Worm (Caenorhabditis elegans) whole organism, L2 larva: Measurements from ENCODE around the gene galt-1.
A peak's percentile ranks its signal among the peaks of the same experiment; 100 is the strongest.

Source experiments
- Y55F3AM.14 ChIP-seq: fragments of 200-800 bp; sonication (Bioruptor generic); optimal IDR thresholded peaks from 2 replicates; lab custom pipeline; 2018; ENCODE audit warnings: mild to moderate bottlenecking, missing genetic modification characterization, missing compliant biosample characterization
- ama-1 ChIP-seq: fragments of 150-350 bp; optimal IDR thresholded peaks from 2 replicates; lab custom pipeline; 2018; ENCODE audit warnings: inconsistent platforms
- dmd-4 ChIP-seq: sonication (generic microtip); optimal IDR thresholded peaks from 2 replicates; lab custom pipeline; 2017; ENCODE audit warnings: missing biosample characterization, missing genetic modification characterization
- lin-13 ChIP-seq: fragments of 150-350 bp; optimal IDR thresholded peaks from 2 replicates; lab custom pipeline; 2014; ENCODE audit warnings: missing biosample characterization, missing genetic modification reagents, missing genetic modification characterization
- nhr-77 ChIP-seq: fragments of 150-350 bp; optimal IDR thresholded peaks from 2 replicates; lab custom pipeline; 2014; ENCODE audit warnings: missing biosample characterization, missing genetic modification characterization
- sem-4 ChIP-seq: fragments of 150-350 bp; optimal IDR thresholded peaks from 2 replicates; lab custom pipeline; 2014; ENCODE audit warnings: missing biosample characterization, missing genetic modification reagents, missing genetic modification characterization
- sma-3 ChIP-seq: sonication (generic microtip); optimal IDR thresholded peaks from 2 replicates; lab custom pipeline; 2016; ENCODE audit warnings: missing genetic modification reagents, missing genetic modification characterization, missing compliant biosample characterization
- unc-55 ChIP-seq: fragments of 150-350 bp; sonication (generic microtip); optimal IDR thresholded peaks from 3 replicates; lab custom pipeline; 2014; ENCODE audit warnings: missing biosample characterization, missing genetic modification reagents, missing genetic modification characterization
- ztf-11 ChIP-seq: sonication (generic microtip); optimal IDR thresholded peaks from 2 replicates; lab custom pipeline; 2017; ENCODE audit warnings: missing biosample characterization, missing genetic modification characterization

ce11 chrV:5963696-5964095 is 33.0 kb downstream of the galt-1 start, which contains the start of gene pcm-1:
- TF ChIP-seq ztf-11 (tag; lab: Kevin White, UChicago) (no peak), nhr-77 (tag; lab: Kevin White, UChicago) (no peak), unc-55 (peak; percentile 58), dmd-4 (tag; lab: Kevin White, UChicago) (no peak), sma-3 (GFP tag; lab: Kevin White, UChicago) (no peak), ama-1 (peak; percentile 69), Y55F3AM.14 (GFP tag; lab: Kevin White, UChicago) (no peak), sem-4 (tag; lab: Kevin White, UChicago) (no peak), lin-13 (GFP tag; lab: Kevin White, UChicago) (no peak)
